Fruit fly (Drosophila melanogaster) whole organism, embryonic: ENCODE measurements around the gene Adar.

ENCODE experiments used
- CG10431 ChIP-seq: fragments of 200-800 bp; sonication (Bioruptor generic); optimal IDR thresholded peaks from 3 replicates; lab custom pipeline; 2018; ENCODE audit warnings: missing biosample characterization, mild to moderate bottlenecking, missing genetic modification characterization
- CG10462 ChIP-seq: fragments of 200-800 bp; sonication (Bioruptor generic); optimal IDR thresholded peaks from 2 replicates; lab custom pipeline; 2016; ENCODE audit warnings: missing biosample characterization, missing genetic modification characterization
- CG10543 ChIP-seq: fragments of 200-800 bp; sonication (Bioruptor generic); optimal IDR thresholded peaks from 3 replicates; lab custom pipeline; 2017; ENCODE audit warnings: missing biosample characterization, mild to moderate bottlenecking, missing genetic modification characterization, moderate library complexity
- CG11504 ChIP-seq: fragments of 200-800 bp; sonication (Bioruptor generic); optimal IDR thresholded peaks from 3 replicates; lab custom pipeline; 2019; ENCODE audit warnings: missing biosample characterization, mild to moderate bottlenecking, missing genetic modification characterization, moderate library complexity
- CG13775 ChIP-seq: fragments of 200-800 bp; sonication (Bioruptor generic); optimal IDR thresholded peaks from 3 replicates; lab custom pipeline; 2017; ENCODE audit warnings: missing biosample characterization, mild to moderate bottlenecking, missing genetic modification characterization
- CG14050 ChIP-seq: fragments of 200-800 bp; sonication (Bioruptor generic); IDR thresholded peaks from 3 replicates; pipeline ENCODE4 v1.3.6; 2022; ENCODE audit warnings: missing biosample characterization, missing genetic modification characterization
- CG14710 ChIP-seq: fragments of 200-800 bp; sonication (Bioruptor generic); optimal IDR thresholded peaks from 3 replicates; lab custom pipeline; 2019; ENCODE audit warnings: missing biosample characterization, mild to moderate bottlenecking, missing genetic modification characterization, moderate library complexity
- CG15479 ChIP-seq: fragments of 200-800 bp; sonication (Bioruptor generic); optimal IDR thresholded peaks from 3 replicates; lab custom pipeline; 2019; ENCODE audit warnings: missing biosample characterization, mild to moderate bottlenecking, missing genetic modification characterization, moderate library complexity
- CG15601 ChIP-seq: fragments of 200-800 bp; sonication (Bioruptor generic); optimal IDR thresholded peaks from 3 replicates; lab custom pipeline; 2019; ENCODE audit warnings: missing biosample characterization, mild to moderate bottlenecking, missing genetic modification characterization, moderate library complexity
- CG1647 ChIP-seq: fragments of 200-800 bp; sonication (Bioruptor generic); optimal IDR thresholded peaks from 3 replicates; lab custom pipeline; 2016; ENCODE audit warnings: missing biosample characterization, missing genetic modification characterization
- CG17385 ChIP-seq: fragments of 200-800 bp; sonication (Bioruptor generic); optimal IDR thresholded peaks from 3 replicates; lab custom pipeline; 2018; ENCODE audit warnings: missing biosample characterization, mild to moderate bottlenecking, missing genetic modification characterization
- CG17568 ChIP-seq: fragments of 200-800 bp; sonication (Bioruptor generic); optimal IDR thresholded peaks from 2 replicates; lab custom pipeline; 2018; ENCODE audit warnings: missing biosample characterization, mild to moderate bottlenecking, missing genetic modification characterization, moderate library complexity
- CG18599 ChIP-seq: fragments of 200-800 bp; sonication (Bioruptor generic); optimal IDR thresholded peaks from 3 replicates; lab custom pipeline; 2017; ENCODE audit warnings: missing biosample characterization, missing genetic modification characterization, mild to moderate bottlenecking, moderate library complexity, missing genetic modification reagents
- CG30020 ChIP-seq: fragments of 200-800 bp; optimal IDR thresholded peaks from 2 replicates; lab custom pipeline; 2019; ENCODE audit warnings: missing biosample characterization, mild to moderate bottlenecking, missing genetic modification characterization, moderate library complexity
- CG3726 ChIP-seq: fragments of 200-800 bp; sonication (Bioruptor generic); IDR thresholded peaks from 3 replicates; pipeline ENCODE4, ENCODE4 v1.3.6; 2022; ENCODE audit warnings: missing biosample characterization, missing genetic modification characterization
- CG4282 ChIP-seq: fragments of 200-800 bp; sonication (Bioruptor generic); optimal IDR thresholded peaks from 2 replicates; lab custom pipeline; 2016; ENCODE audit warnings: missing biosample characterization, missing genetic modification characterization
- CG5180 ChIP-seq: fragments of 200-800 bp; sonication (Bioruptor generic); optimal IDR thresholded peaks from 3 replicates; lab custom pipeline; 2017; ENCODE audit warnings: missing biosample characterization, missing genetic modification characterization, mild to moderate bottlenecking, moderate library complexity, missing genetic modification reagents
- CG6254 ChIP-seq: fragments of 200-800 bp; sonication (Bioruptor generic); optimal IDR thresholded peaks from 3 replicates; lab custom pipeline; 2017; ENCODE audit warnings: mild to moderate bottlenecking, missing biosample characterization, missing genetic modification reagents, missing genetic modification characterization
- CG6683 ChIP-seq: fragments of 200-800 bp; sonication (Bioruptor generic); optimal IDR thresholded peaks from 2 replicates; lab custom pipeline; 2017; ENCODE audit warnings: missing biosample characterization, mild to moderate bottlenecking, missing genetic modification characterization, missing genetic modification reagents
- CG6689 ChIP-seq: fragments of 200-800 bp; sonication (Bioruptor generic); IDR thresholded peaks from 2 replicates; pipeline ENCODE4 v1.3.6; 2022; ENCODE audit warnings: missing biosample characterization, missing genetic modification characterization
- CG7745 ChIP-seq: fragments of 200-800 bp; sonication (Bioruptor generic); optimal IDR thresholded peaks from 2 replicates; lab custom pipeline; 2018; ENCODE audit warnings: missing biosample characterization, mild to moderate bottlenecking, missing genetic modification characterization, moderate library complexity
- CG8388 ChIP-seq: fragments of 200-800 bp; sonication (Bioruptor generic); optimal IDR thresholded peaks from 2 replicates; lab custom pipeline; 2019; ENCODE audit warnings: missing biosample characterization, mild to moderate bottlenecking, missing genetic modification characterization, moderate library complexity
- Dbx ChIP-seq: fragments of 200-800 bp; sonication (Bioruptor generic); IDR thresholded peaks from 3 replicates; pipeline ENCODE4 v1.3.6; 2022; ENCODE audit warnings: missing biosample characterization, missing genetic modification characterization
- Deaf1 ChIP-seq: fragments of 200-800 bp; optimal IDR thresholded peaks from 3 replicates; lab custom pipeline; 2019; ENCODE audit warnings: missing biosample characterization, mild to moderate bottlenecking, missing genetic modification characterization, moderate library complexity
- Doc2 ChIP-seq: fragments of 200-800 bp; sonication (Bioruptor generic); IDR thresholded peaks from 2 replicates; pipeline ENCODE4 v1.3.6; 2022; ENCODE audit warnings: missing biosample characterization, missing genetic modification characterization
- HmgD ChIP-seq: fragments of 200-800 bp; sonication (Bioruptor generic); optimal IDR thresholded peaks from 3 replicates; lab custom pipeline; 2016; ENCODE audit warnings: missing biosample characterization, missing genetic modification characterization
- MESR4 ChIP-seq: fragments of 200-800 bp; sonication (Bioruptor generic); optimal IDR thresholded peaks from 2 replicates; lab custom pipeline; 2018; ENCODE audit warnings: missing biosample characterization, mild to moderate bottlenecking, missing genetic modification characterization, moderate library complexity
- Mad ChIP-seq: fragments of 200-800 bp; sonication (Bioruptor generic); optimal IDR thresholded peaks from 2 replicates; lab custom pipeline; 2016; ENCODE audit warnings: missing biosample characterization, missing genetic modification characterization
- Max ChIP-seq: fragments of 200-800 bp; sonication (Bioruptor generic); optimal IDR thresholded peaks from 2 replicates; lab custom pipeline; 2016; ENCODE audit warnings: missing biosample characterization, mild to moderate bottlenecking, missing genetic modification characterization
- NC2β ChIP-seq: fragments of 200-800 bp; sonication (Bioruptor generic); optimal IDR thresholded peaks from 2 replicates; lab custom pipeline; 2016; ENCODE audit warnings: missing biosample characterization, missing genetic modification characterization
- Sox100B ChIP-seq: fragments of 200-800 bp; sonication (Bioruptor generic); optimal IDR thresholded peaks from 3 replicates; lab custom pipeline; 2018; ENCODE audit warnings: missing biosample characterization, mild to moderate bottlenecking, missing genetic modification characterization
- ase ChIP-seq: fragments of 200-800 bp; sonication (Bioruptor generic); IDR thresholded peaks from 3 replicates; pipeline ENCODE4 v1.3.6; 2022; ENCODE audit warnings: missing biosample characterization, missing genetic modification characterization
- az2 ChIP-seq: fragments of 200-800 bp; sonication (Bioruptor generic); optimal IDR thresholded peaks from 3 replicates; lab custom pipeline; 2016; ENCODE audit warnings: missing biosample characterization, missing genetic modification characterization
- bowl ChIP-seq: fragments of 200-800 bp; sonication (Bioruptor generic); IDR thresholded peaks from 2 replicates; pipeline ENCODE4 v1.3.6; 2022; ENCODE audit warnings: missing biosample characterization, missing genetic modification characterization
- chn ChIP-seq: fragments of 200-800 bp; sonication (Bioruptor generic); optimal IDR thresholded peaks from 2 replicates; lab custom pipeline; 2016; ENCODE audit warnings: missing biosample characterization, missing genetic modification characterization
- gce ChIP-seq: fragments of 200-800 bp; sonication (Bioruptor generic); IDR thresholded peaks from 3 replicates; pipeline ENCODE4 v1.3.6; 2022; ENCODE audit warnings: missing biosample characterization, missing genetic modification characterization
- grn ChIP-seq: fragments of 200-800 bp; sonication (Bioruptor generic); optimal IDR thresholded peaks from 3 replicates; lab custom pipeline; 2017; ENCODE audit warnings: missing biosample characterization, missing genetic modification characterization
- gt ChIP-seq: fragments of 200-800 bp; sonication (Bioruptor generic); IDR thresholded peaks from 2 replicates; pipeline ENCODE4 v1.3.6; 2022; ENCODE audit warnings: missing biosample characterization, missing genetic modification characterization
- hkb ChIP-seq, 2 experiments: fragments of 200-800 bp in 1 of 2; fragments of >200 bp in 1 of 2; sonication (Bioruptor generic) in 1 of 2; IDR thresholded peaks in 1 of 2; optimal IDR thresholded peaks in 1 of 2; 2 replicates each; pipeline versions ENCODE4 v1.3.6 to Lab custom; 2017 to 2022; ENCODE audit warnings: missing biosample characterization in 1 of 2, missing genetic modification characterization in 1 of 2
- jumu ChIP-seq: fragments of 200-800 bp; sonication (Bioruptor generic); optimal IDR thresholded peaks from 3 replicates; lab custom pipeline; 2016; ENCODE audit warnings: missing biosample characterization, missing genetic modification characterization
- lola ChIP-seq, 3 experiments: fragments of >200 bp in 2 of 3; fragments of 200-800 bp in 1 of 3; sonication (Bioruptor generic) in 1 of 3; optimal IDR thresholded peaks; 2 replicates each; lab custom pipeline; 2017 to 2019; ENCODE audit warnings: missing biosample characterization in 3 of 3, missing genetic modification characterization in 3 of 3, mild to moderate bottlenecking in 1 of 3, moderate library complexity in 1 of 3
- mam ChIP-seq: fragments of 200-800 bp; sonication (Bioruptor generic); optimal IDR thresholded peaks from 3 replicates; lab custom pipeline; 2016; ENCODE audit warnings: missing biosample characterization, missing genetic modification characterization
- otp ChIP-seq: fragments of 200-800 bp; sonication (Bioruptor generic); IDR thresholded peaks from 3 replicates; pipeline ENCODE4, ENCODE4 v1.3.6; 2022; ENCODE audit warnings: missing biosample characterization, missing genetic modification characterization
- rib ChIP-seq: fragments of 200-800 bp; sonication (Bioruptor generic); IDR thresholded peaks from 2 replicates; pipeline ENCODE4 v1.3.6; 2022; ENCODE audit warnings: missing biosample characterization, missing genetic modification characterization
- run ChIP-seq: fragments of 200-800 bp; sonication (Bioruptor generic); optimal IDR thresholded peaks from 3 replicates; lab custom pipeline; 2018; ENCODE audit warnings: missing biosample characterization, mild to moderate bottlenecking, missing genetic modification characterization
- tgo ChIP-seq: fragments of 200-800 bp; sonication (Bioruptor generic); IDR thresholded peaks from 3 replicates; pipeline ENCODE4 v1.3.6; 2022; ENCODE audit warnings: missing biosample characterization, missing genetic modification characterization
- tll ChIP-seq, 2 experiments: fragments of 200-800 bp in 1 of 2; fragments of >200 bp in 1 of 2; sonication (Bioruptor generic) in 1 of 2; optimal IDR thresholded peaks; 2 replicates each; lab custom pipeline; 2017 to 2019; ENCODE audit warnings: missing biosample characterization in 2 of 2, missing genetic modification characterization in 2 of 2, mild to moderate bottlenecking in 1 of 2, moderate library complexity in 1 of 2
- z ChIP-seq: fragments of 200-800 bp; sonication (Bioruptor generic); IDR thresholded peaks from 3 replicates; pipeline ENCODE4 v1.3.6; 2022; ENCODE audit warnings: missing biosample characterization, missing genetic modification characterization

Adar gene

dm6 chrX:1823883-1824609 lies 50.5 kb downstream of the Adar start (continued):
- no peak for TF ChIP-seq CG11504 (tag; lab: Kevin White, UChicago)
- peak; percentile 67 for TF ChIP-seq CG15479 (GFP tag; lab: Kevin White, UChicago)
- no peak for TF ChIP-seq hkb (optimal IDR thresholded peaks at IDR 0.05; lab: Kevin White, UChicago)
- TF ChIP-seq hkb (GFP tag; IDR thresholded peaks at IDR 0.05; lab: Robert Waterston, UW) = no peak
- TF ChIP-seq CG14050 (GFP tag; lab: Robert Waterston, UW) = no peak
- peak in 1 of 2 experiments; percentile 90 for TF ChIP-seq tll (GFP tag; optimal IDR thresholded peaks at IDR 0.05; lab: Kevin White, UChicago)
- TF ChIP-seq mam (GFP tag; lab: Kevin White, UChicago) = no peak
- TF ChIP-seq CG5180 (GFP tag; lab: Kevin White, UChicago) = no peak
- TF ChIP-seq rib (GFP tag; lab: Robert Waterston, UW) = no peak
- no peak for TF ChIP-seq CG14710 (tag; lab: Kevin White, UChicago)
- TF ChIP-seq HmgD = no peak
- no peak for TF ChIP-seq bowl (GFP tag; lab: Robert Waterston, UW)

- no peak for TF ChIP-seq tgo
- no peak for TF ChIP-seq jumu (GFP tag; lab: Kevin White, UChicago)
- TF ChIP-seq CG6689 = no peak
- no peak for TF ChIP-seq chn (GFP tag; lab: Kevin White, UChicago)
- no peak for TF ChIP-seq NC2β
- no peak for TF ChIP-seq CG10462 (GFP tag; lab: Kevin White, UChicago)
- TF ChIP-seq grn = no peak
- TF ChIP-seq CG6254 (GFP tag; lab: Kevin White, UChicago) = no peak
- TF ChIP-seq CG17568 (GFP tag; lab: Kevin White, UChicago) = no peak
- TF ChIP-seq CG3726 (GFP tag; lab: Robert Waterston, UW) = no peak
- TF ChIP-seq bowl (GFP tag; lab: Robert Waterston, UW) = no peak
- TF ChIP-seq CG13775 = no peak
- TF ChIP-seq CG18599 = peak; percentile 44
- no peak for TF ChIP-seq CG6683
- 0 out of 3 replicates have a peak, but pooled peaks have one; percentile 22 for TF ChIP-seq Dbx
- no peak for TF ChIP-seq MESR4 (GFP tag; lab: Kevin White, UChicago)
- no peak for TF ChIP-seq z (GFP tag; lab: Robert Waterston, UW)
- TF ChIP-seq run (tag; lab: Kevin White, UChicago) = no peak
- no peak for TF ChIP-seq otp (GFP tag; lab: Robert Waterston, UW)
- no peak for TF ChIP-seq CG7745 (tag; lab: Kevin White, UChicago)
- no peak for TF ChIP-seq Sox100B (GFP tag; lab: Kevin White, UChicago)
- no peak for TF ChIP-seq ase
- TF ChIP-seq Mad = no peak
- TF ChIP-seq Max (GFP tag; lab: Kevin White, UChicago) = no peak
- TF ChIP-seq CG15601 (tag; lab: Kevin White, UChicago) = no peak
- no peak for TF ChIP-seq CG17385 (GFP tag; lab: Kevin White, UChicago)
- TF ChIP-seq CG1647 (GFP tag; lab: Kevin White, UChicago) = no peak
- no peak for TF ChIP-seq lola (GFP tag; optimal IDR thresholded peaks at IDR 0.05; lab: Kevin White, UChicago)
- no peak for TF ChIP-seq CG10431 (GFP tag; lab: Kevin White, UChicago)
- 0 out of 3 replicates have a peak, but pooled peaks have one; percentile 21 for TF ChIP-seq gce (GFP tag; lab: Robert Waterston, UW)
- no peak for TF ChIP-seq CG4282 (GFP tag; lab: Kevin White, UChicago)
- TF ChIP-seq Doc2 (GFP tag; lab: Robert Waterston, UW) = no peak
- no peak for TF ChIP-seq CG30020 (tag; lab: Kevin White, UChicago)
- TF ChIP-seq az2 (GFP tag; lab: Kevin White, UChicago) = no peak
- TF ChIP-seq gt = no peak
- TF ChIP-seq Deaf1 (tag; lab: Kevin White, UChicago) = no peak
- no peak for TF ChIP-seq CG10543 (GFP tag; lab: Kevin White, UChicago)
- TF ChIP-seq CG8388 (GFP tag; lab: Kevin White, UChicago) = no peak
These were observed 51.1 kb downstream of the Adar start for dm6 chrX:1824610-1824948.
